Fruit fly (Drosophila melanogaster) whole organism, prepupa: ENCODE results near the gene Hs3st-B.

ENCODE experiments used
- CG16779 ChIP-seq: fragments of 200-800 bp; sonication (Bioruptor generic); optimal IDR thresholded peaks from 3 replicates; lab custom pipeline; 2017; ENCODE audit warnings: missing biosample characterization, mild to moderate bottlenecking, missing genetic modification characterization
- CG31627 ChIP-seq: fragments of 200-800 bp; sonication (Bioruptor generic); optimal IDR thresholded peaks from 3 replicates; lab custom pipeline; 2016; ENCODE audit warnings: missing biosample characterization, missing genetic modification characterization
- Eip78C ChIP-seq: fragments of 200-800 bp; sonication (Bioruptor generic); peaks from one replicate; lab custom pipeline; 2016; ENCODE audit warnings: missing biosample characterization, missing genetic modification characterization
- Eip93F ChIP-seq: fragments of 200-800 bp; sonication (Bioruptor generic); optimal IDR thresholded peaks from 2 replicates; lab custom pipeline; 2016; ENCODE audit warnings: missing biosample characterization, mild to moderate bottlenecking, missing genetic modification characterization
- Ets96B ChIP-seq: fragments of 200-800 bp; optimal IDR thresholded peaks from 2 replicates; lab custom pipeline; 2019; ENCODE audit warnings: missing biosample characterization, mild to moderate bottlenecking, missing genetic modification characterization, moderate library complexity
- Hr38 ChIP-seq: sonication (Bioruptor generic); optimal IDR thresholded peaks from 2 replicates; lab custom pipeline; 2016; ENCODE audit warnings: missing biosample characterization, missing genetic modification characterization
- Hr39 ChIP-seq: fragments of 200-800 bp; sonication (Bioruptor generic); optimal IDR thresholded peaks from 2 replicates; lab custom pipeline; 2016; ENCODE audit warnings: missing biosample characterization, missing genetic modification characterization
- Lpt ChIP-seq: fragments of 200-800 bp; sonication (Bioruptor generic); optimal IDR thresholded peaks from 3 replicates; lab custom pipeline; 2016; ENCODE audit warnings: missing biosample characterization, missing genetic modification characterization
- OdsH ChIP-seq: fragments of 200-800 bp; sonication (Bioruptor generic); optimal IDR thresholded peaks from 3 replicates; lab custom pipeline; 2016; ENCODE audit warnings: missing biosample characterization, missing genetic modification characterization
- Smox ChIP-seq: fragments of 200-800 bp; sonication (Bioruptor generic); optimal IDR thresholded peaks from 3 replicates; lab custom pipeline; 2016; ENCODE audit warnings: missing biosample characterization, missing genetic modification characterization
- Sox102F ChIP-seq: fragments of 200-800 bp; sonication (Bioruptor generic); optimal IDR thresholded peaks from 2 replicates; lab custom pipeline; 2016; ENCODE audit warnings: missing biosample characterization, mild to moderate bottlenecking, missing genetic modification characterization
- Sox15 ChIP-seq: fragments of 200-800 bp; sonication (Bioruptor generic); optimal IDR thresholded peaks from 3 replicates; lab custom pipeline; 2016; ENCODE audit warnings: missing biosample characterization, missing genetic modification characterization
- fd59A ChIP-seq: fragments of 200-800 bp; sonication (Bioruptor generic); optimal IDR thresholded peaks from 2 replicates; lab custom pipeline; 2017; ENCODE audit warnings: missing biosample characterization, mild to moderate bottlenecking, missing genetic modification characterization, missing genetic modification reagents
- net ChIP-seq: fragments of 200-800 bp; sonication (Bioruptor generic); optimal IDR thresholded peaks from 3 replicates; lab custom pipeline; 2016; ENCODE audit warnings: missing biosample characterization, missing genetic modification characterization

DNA sequence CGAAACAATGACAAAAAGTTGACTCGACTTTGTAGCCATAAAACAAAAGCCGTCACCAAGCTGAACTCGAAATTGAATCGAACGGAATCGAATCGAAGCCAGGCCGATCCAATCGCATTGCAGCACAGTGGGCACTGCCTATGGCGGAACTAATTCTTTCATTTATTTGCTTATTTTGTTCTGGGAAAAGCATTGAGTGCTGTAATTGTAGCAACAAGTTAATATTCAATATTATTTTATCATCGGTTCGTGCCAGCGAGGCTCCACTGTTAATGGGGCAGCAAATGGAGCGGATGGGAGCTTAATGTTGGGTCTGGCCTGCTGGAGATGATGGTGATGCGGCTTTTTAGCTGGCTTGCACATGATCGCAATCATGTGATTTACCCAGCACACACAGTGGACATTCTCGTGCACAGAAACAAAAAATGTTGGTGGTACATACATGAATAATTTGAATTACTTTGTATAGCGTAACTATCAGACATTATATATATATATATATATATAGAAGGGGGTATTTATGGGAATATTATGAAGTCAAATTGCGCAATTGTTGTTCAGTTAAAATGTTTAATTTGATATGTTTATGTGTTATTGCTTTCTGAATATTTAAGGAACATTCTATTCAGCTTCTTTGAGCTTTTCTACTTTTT lies 41.0 kb downstream of the Hs3st-B start:
- peak; percentile 94 for TF ChIP-seq fd59A (GFP tag; lab: Kevin White, UChicago)
- peak; percentile 98 for TF ChIP-seq CG31627 (GFP tag; lab: Kevin White, UChicago)
- peak; percentile 95 for TF ChIP-seq net
- TF ChIP-seq Lpt (GFP tag; lab: Kevin White, UChicago) = peak; percentile 90
- peak; percentile 97 for TF ChIP-seq Sox15
- TF ChIP-seq Hr38 (GFP tag; lab: Kevin White, UChicago) = peak; percentile 81
- TF ChIP-seq Hr39 = peak; percentile 98
- peak; percentile 96 for TF ChIP-seq OdsH (GFP tag; lab: Kevin White, UChicago)
- TF ChIP-seq Smox = peak; percentile 97
- peak; percentile 97 for TF ChIP-seq Sox102F (GFP tag; lab: Kevin White, UChicago)
- TF ChIP-seq Eip78C (GFP tag; lab: Kevin White, UChicago) = peak; percentile 99
- TF ChIP-seq CG16779 = peak; percentile 89
- TF ChIP-seq Ets96B (tag; lab: Kevin White, UChicago) = peak; percentile 92
- peak; percentile 96 for TF ChIP-seq Eip93F
